Fruit fly (Drosophila melanogaster): Measurements from ENCODE around the gene Afti.

Afti gene

DNA sequence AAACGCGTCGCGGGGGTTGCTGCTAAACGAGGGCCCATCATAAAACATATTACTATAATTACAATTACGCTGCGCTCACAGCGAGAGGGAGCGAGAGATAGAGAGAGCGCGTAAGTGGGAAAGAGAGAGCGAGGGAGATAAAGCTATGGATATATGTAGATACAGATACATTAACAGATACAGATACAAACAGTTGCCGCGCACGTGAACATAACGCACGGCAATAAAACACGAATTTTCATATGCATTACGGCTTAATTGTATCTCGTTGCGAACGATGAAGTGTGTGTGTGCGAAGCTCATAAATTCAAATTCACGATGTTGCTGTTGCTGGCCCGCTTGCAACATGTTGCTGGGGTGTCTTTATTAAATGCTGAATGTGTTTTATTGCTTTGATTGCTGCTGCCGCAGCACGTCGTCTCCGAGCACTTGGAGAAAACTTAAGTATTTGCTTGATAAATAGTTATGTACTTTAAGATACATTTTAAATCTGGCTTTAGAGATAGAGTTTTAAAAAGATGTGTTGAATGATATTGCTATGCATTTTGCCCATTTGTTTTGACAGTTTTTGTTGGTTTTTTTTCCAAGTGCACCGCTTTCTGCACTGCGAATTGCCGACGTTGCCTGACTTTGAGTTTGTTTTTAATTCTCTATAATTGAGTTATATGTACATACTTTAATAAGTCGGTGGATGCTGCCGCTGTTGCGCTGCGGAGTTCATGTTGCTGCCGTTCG lies 43.9 kb upstream of the Afti start (continued):
- TF ChIP-seq Atf6 (GFP tag; IDR thresholded peaks at IDR 0.05) (peak; percentile 92), CG7928 (GFP tag; optimal IDR thresholded peaks at IDR 0.05) (no peak), Atf-2 (GFP tag; optimal IDR thresholded peaks at IDR 0.05) (peak; percentile 58), Bteb2 (GFP tag; optimal IDR thresholded peaks at IDR 0.05) (peak; percentile 76), CG17568 (GFP tag; optimal IDR thresholded peaks at IDR 0.05) (peak; percentile 64), Gug (GFP tag; IDR thresholded peaks at IDR 0.05) (peak; percentile 47; the same call in 1 of the 4 replicates), Fer2 (tag; optimal IDR thresholded peaks at IDR 0.05) (no peak), CG12744 (GFP tag; optimal IDR thresholded peaks at IDR 0.05) (peak; percentile 63), gsb-n (tag; optimal IDR thresholded peaks at IDR 0.05) (peak; percentile 39), ac (GFP tag; optimal IDR thresholded peaks at IDR 0.05) (no peak), bab2 (GFP tag; optimal IDR thresholded peaks at IDR 0.05) (peak; percentile 83), disco-r (GFP tag; optimal IDR thresholded peaks at IDR 0.05) (peak; percentile 27), CG17359 (tag; optimal IDR thresholded peaks at IDR 0.05) (peak; percentile 87), CG30020 (tag; optimal IDR thresholded peaks at IDR 0.05) (no peak), CG11504 (tag; optimal IDR thresholded peaks at IDR 0.05) (peak; percentile 99), Optix (GFP tag; IDR thresholded peaks at IDR 0.05) (peak; percentile 81), sna (GFP tag; IDR thresholded peaks at IDR 0.05; ENCODE audit: partially characterized antibody) (no peak), NK7.1 (GFP tag; optimal IDR thresholded peaks at IDR 0.05) (peak; percentile 64), Asciz (GFP tag; optimal IDR thresholded peaks at IDR 0.05) (peak; percentile 61), ara (GFP tag; IDR thresholded peaks at IDR 0.05) (peak; percentile 56; the same call in 1 of the 2 replicates), CG1832 (GFP tag; optimal IDR thresholded peaks at IDR 0.05) (peak; percentile 59), croc (GFP tag; conservative IDR thresholded peaks at IDR 0.05) (peak; percentile 74), CG14667 (GFP tag; IDR thresholded peaks at IDR 0.05) (peak; percentile 70), HHEX (GFP tag; optimal IDR thresholded peaks at IDR 0.05) (peak; percentile 48), CG32532 (GFP tag; IDR thresholded peaks at IDR 0.05) (peak; percentile 86), CG14710 (tag; optimal IDR thresholded peaks at IDR 0.05) (peak; percentile 35), CG7963 (GFP tag; IDR thresholded peaks at IDR 0.05; ENCODE audit: partially characterized antibody) (no peak), cg (GFP tag; optimal IDR thresholded peaks at IDR 0.05) (peak; percentile 73), CG13123 (GFP tag; optimal IDR thresholded peaks at IDR 0.05) (peak; percentile 67), ab (GFP tag; optimal IDR thresholded peaks at IDR 0.05) (no peak), bsh (GFP tag; optimal IDR thresholded peaks at IDR 0.05) (peak; percentile 80 to 93), CG31441 (GFP tag; IDR thresholded peaks at IDR 0.05) (peak; percentile 73), CG2116 (GFP tag; optimal IDR thresholded peaks at IDR 0.05) (peak; percentile 18), CG13424 (tag; optimal IDR thresholded peaks at IDR 0.05) (peak; percentile 79), HLHmδ (GFP tag; optimal IDR thresholded peaks at IDR 0.05) (no peak), gce (GFP tag; IDR thresholded peaks at IDR 0.05) (peak; percentile 71; the same call in 1 of the 3 replicates), CG8944 (GFP tag; optimal IDR thresholded peaks at IDR 0.05) (peak; percentile 33), CG12299 (tag; optimal IDR thresholded peaks at IDR 0.05) (peak; percentile 51), slou (GFP tag; optimal IDR thresholded peaks at IDR 0.05) (peak; percentile 27), CG1647 (GFP tag; optimal IDR thresholded peaks at IDR 0.05) (peak; percentile 50), dati (GFP tag; IDR thresholded peaks at IDR 0.05) (peak; percentile 44; the same call in 1 of the 2 replicates), BtbVII (GFP tag; optimal IDR thresholded peaks at IDR 0.05) (peak; percentile 27), D19B (GFP tag; optimal IDR thresholded peaks at IDR 0.05) (peak; percentile 13), Neu2 (GFP tag; optimal IDR thresholded peaks at IDR 0.05; ENCODE audit: borderline replicate concordance) (no peak), CG8359 (GFP tag; optimal IDR thresholded peaks at IDR 0.05; ENCODE audit: borderline replicate concordance) (no peak), Myb (GFP tag; optimal IDR thresholded peaks at IDR 0.05) (peak; percentile 61), CG7786 (GFP tag; optimal IDR thresholded peaks at IDR 0.05) (peak; percentile 64), hb (GFP tag; IDR thresholded peaks at IDR 0.05; ENCODE audit: partially characterized antibody) (no peak), CG9876 (GFP tag; optimal IDR thresholded peaks at IDR 0.05) (no peak)

All from whole organism, embryonic.